Fruit fly (Drosophila melanogaster): ENCODE measurements around the gene CG15576.

Gene CG15576

dm6 chrX:4205346-4206178 lies 47.0 kb downstream of the CG15576 start, which contains the start of gene Fas2 (continued):
- TF ChIP-seq pum (GFP tag; optimal IDR thresholded peaks at IDR 0.05), result no peak
- no peak for TF ChIP-seq CG8478 (optimal IDR thresholded peaks at IDR 0.05)
- peak; percentile 24 for TF ChIP-seq CG12659 (GFP tag; optimal IDR thresholded peaks at IDR 0.05)
- peak; percentile 13 for TF ChIP-seq MESR4 (GFP tag; optimal IDR thresholded peaks at IDR 0.05)
- no peak for TF ChIP-seq CG1792 (GFP tag; optimal IDR thresholded peaks at IDR 0.05)
- no peak for TF ChIP-seq Asciz (GFP tag; optimal IDR thresholded peaks at IDR 0.05)
- TF ChIP-seq CG4360 (GFP tag; IDR thresholded peaks at IDR 0.05), result 0 out of 2 replicates have a peak, but pooled peaks have one; percentile 24
- no peak for TF ChIP-seq CG15073 (GFP tag; optimal IDR thresholded peaks at IDR 0.05)
- TF ChIP-seq nau (GFP tag; optimal IDR thresholded peaks at IDR 0.05), result peak; percentile 41
- TF ChIP-seq row (GFP tag; IDR thresholded peaks at IDR 0.05), result peak; percentile 65
- peak; percentile 56; the same call in 1 of the 3 replicates for TF ChIP-seq CG11695 (GFP tag; IDR thresholded peaks at IDR 0.05)
- TF ChIP-seq tio (GFP tag; optimal IDR thresholded peaks at IDR 0.05), result no peak
- TF ChIP-seq CG15601 (tag; optimal IDR thresholded peaks at IDR 0.05), result peak; percentile 6
- peak; percentile 52 for TF ChIP-seq Atf6 (GFP tag; IDR thresholded peaks at IDR 0.05)
- peak; percentile 23; the same call in 1 of the 3 replicates for TF ChIP-seq B-H1 (GFP tag; IDR thresholded peaks at IDR 0.05)
- TF ChIP-seq Sry-δ (GFP tag; optimal IDR thresholded peaks at IDR 0.05), result no peak
- peak; percentile 60 for TF ChIP-seq unpg (GFP tag; optimal IDR thresholded peaks at IDR 0.05)
- TF ChIP-seq CG11560 (tag; IDR thresholded peaks at IDR 0.05), result no peak
- TF ChIP-seq Hmr (GFP tag; optimal IDR thresholded peaks at IDR 0.05), result peak; percentile 74
- TF ChIP-seq dpn (GFP tag; optimal IDR thresholded peaks at IDR 0.05), result peak in 1 of 2 experiments; percentile 47
- peak; percentile 63 for TF ChIP-seq BtbVII (GFP tag; optimal IDR thresholded peaks at IDR 0.05)
- TF ChIP-seq CG34376 (GFP tag; optimal IDR thresholded peaks at IDR 0.05), result peak; percentile 61
- TF ChIP-seq CG13775 (GFP tag; optimal IDR thresholded peaks at IDR 0.05), result no peak
- TF ChIP-seq CG10209 (GFP tag; optimal IDR thresholded peaks at IDR 0.05), result peak; percentile 47
- TF ChIP-seq CG4854 (GFP tag; optimal IDR thresholded peaks at IDR 0.05), result peak; percentile 16
- peak; percentile 58 for TF ChIP-seq MTF-1 (GFP tag; optimal IDR thresholded peaks at IDR 0.05; ENCODE audit: borderline replicate concordance)
- peak; percentile 35 for TF ChIP-seq Hand (GFP tag; optimal IDR thresholded peaks at IDR 0.05)
- no peak for TF ChIP-seq CG10321 (GFP tag; IDR thresholded peaks at IDR 0.05)
- TF ChIP-seq CG32767 (GFP tag; IDR thresholded peaks at IDR 0.05), result no peak
- no peak for TF ChIP-seq emc (GFP tag; optimal IDR thresholded peaks at IDR 0.05)
- no peak for TF ChIP-seq CG7271 (tag; optimal IDR thresholded peaks at IDR 0.05)
- TF ChIP-seq CG1603 (tag; optimal IDR thresholded peaks at IDR 0.05), result peak; percentile 45
- peak; percentile 46; the same call in 1 of the 2 replicates for TF ChIP-seq al (GFP tag; IDR thresholded peaks at IDR 0.05)
- no peak for TF ChIP-seq unc-4 (GFP tag; IDR thresholded peaks at IDR 0.05; ENCODE audit: partially characterized antibody)
- peak; percentile 62 for TF ChIP-seq her (GFP tag; optimal IDR thresholded peaks at IDR 0.05)
- TF ChIP-seq Bteb2 (GFP tag; optimal IDR thresholded peaks at IDR 0.05), result no peak
- TF ChIP-seq eve (GFP tag; optimal IDR thresholded peaks at IDR 0.05), result no peak
- peak; percentile 47 for TF ChIP-seq CG2875 (GFP tag; optimal IDR thresholded peaks at IDR 0.05)
- TF ChIP-seq Dip3 (GFP tag; optimal IDR thresholded peaks at IDR 0.05), result no peak
- peak; percentile 21 for TF ChIP-seq phol (tag; optimal IDR thresholded peaks at IDR 0.05)
- TF ChIP-seq CG42726 (GFP tag; IDR thresholded peaks at IDR 0.05; ENCODE audit: partially characterized antibody), result peak; percentile 70
- peak; percentile 28 for TF ChIP-seq CG6813 (GFP tag; optimal IDR thresholded peaks at IDR 0.05)
- TF ChIP-seq GATAe (GFP tag; conservative IDR thresholded peaks at IDR 0.05), result no peak
- TF ChIP-seq CG14050 (GFP tag; IDR thresholded peaks at IDR 0.05), result 0 out of 3 replicates have a peak, but pooled peaks have one; percentile 32
- peak; percentile 26 for TF ChIP-seq ftz-f1 (GFP tag; optimal IDR thresholded peaks at IDR 0.05)
- TF ChIP-seq gro (GFP tag; optimal IDR thresholded peaks at IDR 0.05), result peak; percentile 61
- peak; percentile 39 for TF ChIP-seq btn (GFP tag; optimal IDR thresholded peaks at IDR 0.05)
- TF ChIP-seq shn (GFP tag; optimal IDR thresholded peaks at IDR 0.05), result no peak
- no peak for TF ChIP-seq Hmx (GFP tag; optimal IDR thresholded peaks at IDR 0.05)
